Fruit fly (Drosophila melanogaster) whole organism, pupa: Measurements from ENCODE around the gene PH4alphaNE3.

Source experiments
- CG10348 ChIP-seq: fragments of 200-800 bp; sonication (Bioruptor generic); IDR thresholded peaks from 2 replicates; pipeline ENCODE4 v1.3.6; 2022; ENCODE audit warnings: missing biosample characterization, missing genetic modification characterization
- CG12605 ChIP-seq: fragments of 200-800 bp; sonication (Bioruptor generic); IDR thresholded peaks from 2 replicates; pipeline ENCODE4 v1.3.6; 2022; ENCODE audit warnings: missing biosample characterization, missing genetic modification characterization
- CG13204 ChIP-seq: fragments of 200-800 bp; sonication (Bioruptor generic); optimal IDR thresholded peaks from 2 replicates; lab custom pipeline; 2018; ENCODE audit warnings: missing biosample characterization, mild to moderate bottlenecking, missing genetic modification characterization, moderate library complexity
- CG14655 ChIP-seq: fragments of 200-800 bp; sonication (Bioruptor generic); optimal IDR thresholded peaks from 3 replicates; lab custom pipeline; 2017; ENCODE audit warnings: mild to moderate bottlenecking, missing biosample characterization, missing genetic modification reagents, missing genetic modification characterization
- CG15710 ChIP-seq: fragments of 200-800 bp; sonication (Bioruptor generic); optimal IDR thresholded peaks from 2 replicates; lab custom pipeline; 2018; ENCODE audit warnings: missing biosample characterization, mild to moderate bottlenecking, missing genetic modification characterization, moderate library complexity
- CG17806 ChIP-seq: fragments of 200-800 bp; sonication (Bioruptor generic); optimal IDR thresholded peaks from 2 replicates; lab custom pipeline; 2018; ENCODE audit warnings: missing biosample characterization, mild to moderate bottlenecking, missing genetic modification characterization, moderate library complexity
- CG32121 ChIP-seq: fragments of 200-800 bp; sonication (Bioruptor generic); IDR thresholded peaks from 2 replicates; pipeline ENCODE4 v1.3.6; 2022; ENCODE audit warnings: missing biosample characterization, missing genetic modification characterization
- CG34367 ChIP-seq: fragments of 200-800 bp; sonication (Bioruptor generic); optimal IDR thresholded peaks from 2 replicates; lab custom pipeline; 2018; ENCODE audit warnings: missing biosample characterization, mild to moderate bottlenecking, missing genetic modification characterization
- CG4496 ChIP-seq: fragments of 200-800 bp; sonication (Bioruptor generic); IDR thresholded peaks from 3 replicates; pipeline ENCODE4 v1.3.6; 2022; ENCODE audit warnings: missing biosample characterization, missing genetic modification characterization
- CG8159 ChIP-seq: fragments of 200-800 bp; sonication (Bioruptor generic); optimal IDR thresholded peaks from 3 replicates; lab custom pipeline; 2018; ENCODE audit warnings: missing biosample characterization, mild to moderate bottlenecking, missing genetic modification characterization, moderate library complexity
- CG8301 ChIP-seq: fragments of 200-800 bp; sonication (Bioruptor generic); optimal IDR thresholded peaks from 2 replicates; lab custom pipeline; 2018; ENCODE audit warnings: missing biosample characterization, mild to moderate bottlenecking, missing genetic modification characterization
- CG9948 ChIP-seq: fragments of 200-800 bp; sonication (Bioruptor generic); optimal IDR thresholded peaks from 2 replicates; lab custom pipeline; 2018; ENCODE audit warnings: missing biosample characterization, mild to moderate bottlenecking, missing genetic modification characterization, moderate library complexity
- D1 ChIP-seq: fragments of 200-800 bp; sonication (Bioruptor generic); optimal IDR thresholded peaks from 2 replicates; lab custom pipeline; 2018; ENCODE audit warnings: missing biosample characterization, mild to moderate bottlenecking, missing genetic modification characterization, moderate library complexity
- EcR ChIP-seq: fragments of 200-800 bp; sonication (Bioruptor generic); optimal IDR thresholded peaks from 3 replicates; lab custom pipeline; 2019; ENCODE audit warnings: missing biosample characterization, missing genetic modification characterization, mild to moderate bottlenecking, moderate library complexity, missing genetic modification reagents
- Ets98B ChIP-seq: fragments of 200-800 bp; sonication (Bioruptor generic); IDR thresholded peaks from 2 replicates; pipeline ENCODE4 v1.3.6; 2022; ENCODE audit warnings: missing biosample characterization, missing genetic modification characterization
- Pif1A ChIP-seq: fragments of 200-800 bp; sonication (Bioruptor generic); optimal IDR thresholded peaks from 3 replicates; lab custom pipeline; 2016; ENCODE audit warnings: missing biosample characterization, missing genetic modification characterization
- Pif1B ChIP-seq: fragments of 200-800 bp; sonication (Bioruptor generic); optimal IDR thresholded peaks from 3 replicates; lab custom pipeline; 2016; ENCODE audit warnings: missing biosample characterization, missing genetic modification characterization
- Snoo ChIP-seq: fragments of 200-800 bp; sonication (Bioruptor generic); optimal IDR thresholded peaks from 3 replicates; lab custom pipeline; 2017; ENCODE audit warnings: missing biosample characterization, mild to moderate bottlenecking, missing genetic modification characterization, inconsistent platforms
- fd96Ca ChIP-seq: fragments of 200-800 bp; sonication (Bioruptor generic); IDR thresholded peaks from 3 replicates; pipeline ENCODE4 v1.3.6; 2022; ENCODE audit warnings: missing biosample characterization, missing genetic modification characterization
- gl ChIP-seq: fragments of 200-800 bp; sonication (Bioruptor generic); optimal IDR thresholded peaks from 2 replicates; lab custom pipeline; 2018; ENCODE audit warnings: missing biosample characterization, mild to moderate bottlenecking, missing genetic modification characterization
- rn ChIP-seq: fragments of 200-800 bp; sonication (Bioruptor generic); IDR thresholded peaks from 2 replicates; pipeline ENCODE4 v1.3.6; 2022; ENCODE audit warnings: missing biosample characterization, missing genetic modification characterization

PH4alphaNE3 gene

dm6 chr3R:30621806-30622205, 17.8 kb downstream of the PH4alphaNE3 start, which contains the start of gene CG44954:
CG44954 (minus strand) TSS chr3R:30621906.
- TF ChIP-seq rn (GFP tag; lab: Robert Waterston, UW): no peak
- no peak for TF ChIP-seq CG13204 (GFP tag; lab: Kevin White, UChicago)
- TF ChIP-seq CG4496 (GFP tag; lab: Robert Waterston, UW): no peak
- no peak for TF ChIP-seq D1 (tag; lab: Kevin White, UChicago)
- TF ChIP-seq fd96Ca (GFP tag; lab: Robert Waterston, UW): no peak
- no peak for TF ChIP-seq Pif1B (GFP tag; lab: Kevin White, UChicago)
- no peak for TF ChIP-seq CG12605 (GFP tag; lab: Robert Waterston, UW)
- TF ChIP-seq gl (tag; lab: Kevin White, UChicago): no peak
- TF ChIP-seq, all 21 proteins: peak for 0

- TF ChIP-seq CG8159 (tag; lab: Kevin White, UChicago) (no peak), CG9948 (tag; lab: Kevin White, UChicago) (no peak), Snoo (tag; lab: Kevin White, UChicago) (no peak), CG10348 (GFP tag; lab: Robert Waterston, UW) (no peak), CG15710 (tag; lab: Kevin White, UChicago) (no peak), CG17806 (tag; lab: Kevin White, UChicago) (no peak), gl (tag; lab: Kevin White, UChicago) (no peak), rn (GFP tag; lab: Robert Waterston, UW) (no peak), CG4496 (GFP tag; lab: Robert Waterston, UW) (no peak), CG13204 (GFP tag; lab: Kevin White, UChicago) (no peak), D1 (tag; lab: Kevin White, UChicago) (no peak)
- TF ChIP-seq, all 21 proteins: peak for 0
These were observed 24.9 kb downstream of the PH4alphaNE3 start, which contains the start of gene CG2267 for dm6 chr3R:30628928-30629327. CG2267 (minus strand) TSS chr3R:30629028.

- no peak for TF ChIP-seq CG32121 (GFP tag; lab: Robert Waterston, UW)
- no peak for TF ChIP-seq CG15710 (tag; lab: Kevin White, UChicago)
- peak; percentile 20 for TF ChIP-seq CG14655
- peak; percentile 13 for TF ChIP-seq CG8159 (tag; lab: Kevin White, UChicago)
- TF ChIP-seq CG8301 (tag; lab: Kevin White, UChicago): no peak
- TF ChIP-seq CG12605 (GFP tag; lab: Robert Waterston, UW): no peak
These were observed 39.3 kb downstream of the PH4alphaNE3 start for dm6 chr3R:30643240-30643639.

dm6 chr3R:30645780-30646179, 41.8 kb downstream of the PH4alphaNE3 start, which contains the start of gene CG31013:
CG31013 (minus strand) TSS chr3R:30645880.
- TF ChIP-seq Pif1A (GFP tag; lab: Kevin White, UChicago) (no peak), CG9948 (tag; lab: Kevin White, UChicago) (no peak), CG4496 (GFP tag; lab: Robert Waterston, UW) (no peak), rn (GFP tag; lab: Robert Waterston, UW) (no peak), fd96Ca (GFP tag; lab: Robert Waterston, UW) (no peak)

dm6 chr3R:30648451-30648850, 44.5 kb downstream of the PH4alphaNE3 start, which contains the start of gene PH4alphaPV:
PH4alphaPV (minus strand) TSS chr3R:30648551.
- TF ChIP-seq CG9948 (tag; lab: Kevin White, UChicago) (no peak), CG4496 (GFP tag; lab: Robert Waterston, UW) (no peak), CG8159 (tag; lab: Kevin White, UChicago) (no peak), CG17806 (tag; lab: Kevin White, UChicago) (no peak), CG34367 (no peak), CG12605 (GFP tag; lab: Robert Waterston, UW) (no peak), Snoo (tag; lab: Kevin White, UChicago) (no peak), EcR (GFP tag; lab: Kevin White, UChicago) (no peak), CG15710 (tag; lab: Kevin White, UChicago) (no peak), rn (GFP tag; lab: Robert Waterston, UW) (no peak), CG14655 (no peak), D1 (tag; lab: Kevin White, UChicago) (no peak), gl (tag; lab: Kevin White, UChicago) (no peak), Pif1B (GFP tag; lab: Kevin White, UChicago) (no peak), CG8301 (tag; lab: Kevin White, UChicago) (no peak), CG32121 (GFP tag; lab: Robert Waterston, UW) (no peak), CG13204 (GFP tag; lab: Kevin White, UChicago) (no peak)
- TF ChIP-seq, all 21 proteins: peak for 0

- TF ChIP-seq fd96Ca (GFP tag; lab: Robert Waterston, UW) (no peak), Snoo (tag; lab: Kevin White, UChicago) (no peak), CG32121 (GFP tag; lab: Robert Waterston, UW) (no peak), rn (GFP tag; lab: Robert Waterston, UW) (no peak), CG17806 (tag; lab: Kevin White, UChicago) (no peak), Pif1B (GFP tag; lab: Kevin White, UChicago) (no peak), CG34367 (no peak), CG12605 (GFP tag; lab: Robert Waterston, UW) (no peak), Pif1A (GFP tag; lab: Kevin White, UChicago) (no peak), CG8159 (tag; lab: Kevin White, UChicago) (no peak), CG14655 (no peak), CG9948 (tag; lab: Kevin White, UChicago) (no peak), CG15710 (tag; lab: Kevin White, UChicago) (no peak), CG4496 (GFP tag; lab: Robert Waterston, UW) (no peak), CG8301 (tag; lab: Kevin White, UChicago) (no peak), gl (tag; lab: Kevin White, UChicago) (no peak), CG10348 (GFP tag; lab: Robert Waterston, UW) (no peak), CG13204 (GFP tag; lab: Kevin White, UChicago) (no peak), Ets98B (GFP tag; lab: Robert Waterston, UW) (no peak)
These were observed 44.9 kb downstream of the PH4alphaNE3 start, which contains the start of gene CG34432 for dm6 chr3R:30648851-30649250. CG34432 (plus strand) TSS chr3R:30649151.
